Fruit fly (Drosophila melanogaster) whole organism, pupa: Measurements from ENCODE around the gene Cog7.

Experiments
- CG10348 ChIP-seq: fragments of 200-800 bp; sonication (Bioruptor generic); IDR thresholded peaks from 2 replicates; pipeline ENCODE4 v1.3.6; 2022; ENCODE audit warnings: missing biosample characterization, missing genetic modification characterization
- CG12605 ChIP-seq: fragments of 200-800 bp; sonication (Bioruptor generic); IDR thresholded peaks from 2 replicates; pipeline ENCODE4 v1.3.6; 2022; ENCODE audit warnings: missing biosample characterization, missing genetic modification characterization
- CG13204 ChIP-seq: fragments of 200-800 bp; sonication (Bioruptor generic); optimal IDR thresholded peaks from 2 replicates; lab custom pipeline; 2018; ENCODE audit warnings: missing biosample characterization, mild to moderate bottlenecking, missing genetic modification characterization, moderate library complexity
- CG14655 ChIP-seq: fragments of 200-800 bp; sonication (Bioruptor generic); optimal IDR thresholded peaks from 3 replicates; lab custom pipeline; 2017; ENCODE audit warnings: mild to moderate bottlenecking, missing biosample characterization, missing genetic modification reagents, missing genetic modification characterization
- CG15710 ChIP-seq: fragments of 200-800 bp; sonication (Bioruptor generic); optimal IDR thresholded peaks from 2 replicates; lab custom pipeline; 2018; ENCODE audit warnings: missing biosample characterization, mild to moderate bottlenecking, missing genetic modification characterization, moderate library complexity
- CG17806 ChIP-seq: fragments of 200-800 bp; sonication (Bioruptor generic); optimal IDR thresholded peaks from 2 replicates; lab custom pipeline; 2018; ENCODE audit warnings: missing biosample characterization, mild to moderate bottlenecking, missing genetic modification characterization, moderate library complexity
- CG32121 ChIP-seq: fragments of 200-800 bp; sonication (Bioruptor generic); IDR thresholded peaks from 2 replicates; pipeline ENCODE4 v1.3.6; 2022; ENCODE audit warnings: missing biosample characterization, missing genetic modification characterization
- CG34367 ChIP-seq: fragments of 200-800 bp; sonication (Bioruptor generic); optimal IDR thresholded peaks from 2 replicates; lab custom pipeline; 2018; ENCODE audit warnings: missing biosample characterization, mild to moderate bottlenecking, missing genetic modification characterization
- CG4496 ChIP-seq: fragments of 200-800 bp; sonication (Bioruptor generic); IDR thresholded peaks from 3 replicates; pipeline ENCODE4 v1.3.6; 2022; ENCODE audit warnings: missing biosample characterization, missing genetic modification characterization
- CG8159 ChIP-seq: fragments of 200-800 bp; sonication (Bioruptor generic); optimal IDR thresholded peaks from 3 replicates; lab custom pipeline; 2018; ENCODE audit warnings: missing biosample characterization, mild to moderate bottlenecking, missing genetic modification characterization, moderate library complexity
- CG8301 ChIP-seq: fragments of 200-800 bp; sonication (Bioruptor generic); optimal IDR thresholded peaks from 2 replicates; lab custom pipeline; 2018; ENCODE audit warnings: missing biosample characterization, mild to moderate bottlenecking, missing genetic modification characterization
- CG9948 ChIP-seq: fragments of 200-800 bp; sonication (Bioruptor generic); optimal IDR thresholded peaks from 2 replicates; lab custom pipeline; 2018; ENCODE audit warnings: missing biosample characterization, mild to moderate bottlenecking, missing genetic modification characterization, moderate library complexity
- D1 ChIP-seq: fragments of 200-800 bp; sonication (Bioruptor generic); optimal IDR thresholded peaks from 2 replicates; lab custom pipeline; 2018; ENCODE audit warnings: missing biosample characterization, mild to moderate bottlenecking, missing genetic modification characterization, moderate library complexity
- EcR ChIP-seq: fragments of 200-800 bp; sonication (Bioruptor generic); optimal IDR thresholded peaks from 3 replicates; lab custom pipeline; 2019; ENCODE audit warnings: missing biosample characterization, missing genetic modification characterization, mild to moderate bottlenecking, moderate library complexity, missing genetic modification reagents
- Ets98B ChIP-seq: fragments of 200-800 bp; sonication (Bioruptor generic); IDR thresholded peaks from 2 replicates; pipeline ENCODE4 v1.3.6; 2022; ENCODE audit warnings: missing biosample characterization, missing genetic modification characterization
- Pif1A ChIP-seq: fragments of 200-800 bp; sonication (Bioruptor generic); optimal IDR thresholded peaks from 3 replicates; lab custom pipeline; 2016; ENCODE audit warnings: missing biosample characterization, missing genetic modification characterization
- Pif1B ChIP-seq: fragments of 200-800 bp; sonication (Bioruptor generic); optimal IDR thresholded peaks from 3 replicates; lab custom pipeline; 2016; ENCODE audit warnings: missing biosample characterization, missing genetic modification characterization
- Snoo ChIP-seq: fragments of 200-800 bp; sonication (Bioruptor generic); optimal IDR thresholded peaks from 3 replicates; lab custom pipeline; 2017; ENCODE audit warnings: missing biosample characterization, mild to moderate bottlenecking, missing genetic modification characterization, inconsistent platforms
- fd96Ca ChIP-seq: fragments of 200-800 bp; sonication (Bioruptor generic); IDR thresholded peaks from 3 replicates; pipeline ENCODE4 v1.3.6; 2022; ENCODE audit warnings: missing biosample characterization, missing genetic modification characterization
- gl ChIP-seq: fragments of 200-800 bp; sonication (Bioruptor generic); optimal IDR thresholded peaks from 2 replicates; lab custom pipeline; 2018; ENCODE audit warnings: missing biosample characterization, mild to moderate bottlenecking, missing genetic modification characterization
- rn ChIP-seq: fragments of 200-800 bp; sonication (Bioruptor generic); IDR thresholded peaks from 2 replicates; pipeline ENCODE4 v1.3.6; 2022; ENCODE audit warnings: missing biosample characterization, missing genetic modification characterization

Cog7 gene

dm6 chr3R:29963102-29963501 is 30.2 kb upstream of the Cog7 start:
- TF ChIP-seq CG17806 (tag; lab: Kevin White, UChicago) = no peak
- no peak for TF ChIP-seq Pif1A (GFP tag; lab: Kevin White, UChicago)
- no peak for TF ChIP-seq EcR (GFP tag; lab: Kevin White, UChicago)
- TF ChIP-seq CG15710 (tag; lab: Kevin White, UChicago) = no peak
- no peak for TF ChIP-seq CG10348

- TF ChIP-seq EcR (GFP tag; lab: Kevin White, UChicago) = no peak
- TF ChIP-seq rn (GFP tag; lab: Robert Waterston, UW) = no peak
- no peak for TF ChIP-seq CG34367 (tag; lab: Kevin White, UChicago)
- peak; percentile 34 for TF ChIP-seq CG8159 (tag; lab: Kevin White, UChicago)
- TF ChIP-seq CG12605 (GFP tag; lab: Robert Waterston, UW) = no peak
- TF ChIP-seq CG10348 = no peak
- TF ChIP-seq CG14655 (GFP tag; lab: Kevin White, UChicago) = peak; percentile 9
- peak; percentile 58; the same call in 2 of the 3 replicates for TF ChIP-seq CG4496
- no peak for TF ChIP-seq D1
- no peak for TF ChIP-seq gl (tag; lab: Kevin White, UChicago)
- no peak for TF ChIP-seq CG8301 (tag; lab: Kevin White, UChicago)
- TF ChIP-seq, all 21 proteins: peak for 3
Observed at dm6 chr3R:29959329-29959728, 26.5 kb upstream of the Cog7 start.

dm6 chr3R:29935756-29936155 is 2.9 kb upstream of the Cog7 start, which contains the start of the genes eIF2Balpha and Vps13B:
Gene eIF2Balpha (minus strand): TSS chr3R:29935888.
Gene Vps13B (plus strand): TSS chr3R:29935978.
- TF ChIP-seq fd96Ca (GFP tag; lab: Robert Waterston, UW) (peak; percentile 25; the same call in 1 of the 3 replicates), Ets98B (GFP tag; lab: Robert Waterston, UW) (no peak), CG9948 (tag; lab: Kevin White, UChicago) (no peak)

dm6 chr3R:29930286-29930685 is 2.6 kb downstream of the Cog7 start, which contains the start of gene alpha-Man-Ic:
Gene alpha-Man-Ic (minus strand): TSS chr3R:29930386.
- no peak for TF ChIP-seq CG8159 (tag; lab: Kevin White, UChicago)
- TF ChIP-seq Snoo (tag; lab: Kevin White, UChicago) = no peak
- TF ChIP-seq CG9948 (tag; lab: Kevin White, UChicago) = no peak
- TF ChIP-seq EcR (GFP tag; lab: Kevin White, UChicago) = no peak
- TF ChIP-seq rn (GFP tag; lab: Robert Waterston, UW) = no peak
- TF ChIP-seq CG12605 (GFP tag; lab: Robert Waterston, UW) = no peak
- TF ChIP-seq CG32121 (GFP tag; lab: Robert Waterston, UW) = no peak
- no peak for TF ChIP-seq D1
- TF ChIP-seq CG8301 (tag; lab: Kevin White, UChicago) = no peak
- TF ChIP-seq fd96Ca (GFP tag; lab: Robert Waterston, UW) = no peak
- TF ChIP-seq CG34367 (tag; lab: Kevin White, UChicago) = no peak
- TF ChIP-seq CG17806 (tag; lab: Kevin White, UChicago) = no peak
- no peak for TF ChIP-seq gl (tag; lab: Kevin White, UChicago)
- TF ChIP-seq Pif1A (GFP tag; lab: Kevin White, UChicago) = no peak
- no peak for TF ChIP-seq CG13204 (GFP tag; lab: Kevin White, UChicago)
- no peak for TF ChIP-seq CG15710 (tag; lab: Kevin White, UChicago)
- no peak for TF ChIP-seq Ets98B (GFP tag; lab: Robert Waterston, UW)

dm6 chr3R:29926955-29927354 is 5.9 kb downstream of the Cog7 start, which contains the start of gene CG15522:
Gene CG15522 (plus strand): TSS chr3R:29927255.
- no peak for TF ChIP-seq CG14655 (GFP tag; lab: Kevin White, UChicago)
- TF ChIP-seq EcR (GFP tag; lab: Kevin White, UChicago) = no peak
- no peak for TF ChIP-seq rn (GFP tag; lab: Robert Waterston, UW)
- TF ChIP-seq Ets98B (GFP tag; lab: Robert Waterston, UW) = no peak
- TF ChIP-seq fd96Ca (GFP tag; lab: Robert Waterston, UW) = no peak
- TF ChIP-seq Pif1A (GFP tag; lab: Kevin White, UChicago) = no peak
- TF ChIP-seq Snoo (tag; lab: Kevin White, UChicago) = no peak
- TF ChIP-seq CG10348 = no peak
- no peak for TF ChIP-seq Pif1B
- TF ChIP-seq CG34367 (tag; lab: Kevin White, UChicago) = no peak
- no peak for TF ChIP-seq CG8301 (tag; lab: Kevin White, UChicago)
- TF ChIP-seq CG4496 = no peak
- no peak for TF ChIP-seq gl (tag; lab: Kevin White, UChicago)
- no peak for TF ChIP-seq CG12605 (GFP tag; lab: Robert Waterston, UW)
- TF ChIP-seq CG9948 (tag; lab: Kevin White, UChicago) = no peak
- TF ChIP-seq CG13204 (GFP tag; lab: Kevin White, UChicago) = no peak
- TF ChIP-seq CG8159 (tag; lab: Kevin White, UChicago) = no peak
- TF ChIP-seq CG15710 (tag; lab: Kevin White, UChicago) = no peak
- TF ChIP-seq D1 = no peak

dm6 chr3R:29926089-29926488 is 6.8 kb downstream of the Cog7 start, which contains the start of gene Jon99Ci:
Gene Jon99Ci (minus strand): TSS chr3R:29926189.
- TF ChIP-seq CG15710 (tag; lab: Kevin White, UChicago) = no peak
- no peak for TF ChIP-seq rn (GFP tag; lab: Robert Waterston, UW)
- TF ChIP-seq Ets98B (GFP tag; lab: Robert Waterston, UW) = no peak
- no peak for TF ChIP-seq Snoo (tag; lab: Kevin White, UChicago)
- no peak for TF ChIP-seq CG8301 (tag; lab: Kevin White, UChicago)
- no peak for TF ChIP-seq Pif1A (GFP tag; lab: Kevin White, UChicago)
- no peak for TF ChIP-seq CG34367 (tag; lab: Kevin White, UChicago)
- TF ChIP-seq gl (tag; lab: Kevin White, UChicago) = no peak
- no peak for TF ChIP-seq CG10348
- TF ChIP-seq CG12605 (GFP tag; lab: Robert Waterston, UW) = no peak
- TF ChIP-seq CG4496 = no peak
- TF ChIP-seq CG32121 (GFP tag; lab: Robert Waterston, UW) = no peak
- TF ChIP-seq CG13204 (GFP tag; lab: Kevin White, UChicago) = no peak
- no peak for TF ChIP-seq CG14655 (GFP tag; lab: Kevin White, UChicago)
- no peak for TF ChIP-seq fd96Ca (GFP tag; lab: Robert Waterston, UW)
- no peak for TF ChIP-seq CG17806 (tag; lab: Kevin White, UChicago)
- no peak for TF ChIP-seq D1
- TF ChIP-seq Pif1B = no peak
- TF ChIP-seq CG9948 (tag; lab: Kevin White, UChicago) = no peak
- no peak for TF ChIP-seq CG8159 (tag; lab: Kevin White, UChicago)
